Fruit fly (Drosophila melanogaster): Measurements from ENCODE around the gene CG42526.
A peak's percentile ranks its signal among the peaks of the same experiment; 100 is the strongest.

DNA sequence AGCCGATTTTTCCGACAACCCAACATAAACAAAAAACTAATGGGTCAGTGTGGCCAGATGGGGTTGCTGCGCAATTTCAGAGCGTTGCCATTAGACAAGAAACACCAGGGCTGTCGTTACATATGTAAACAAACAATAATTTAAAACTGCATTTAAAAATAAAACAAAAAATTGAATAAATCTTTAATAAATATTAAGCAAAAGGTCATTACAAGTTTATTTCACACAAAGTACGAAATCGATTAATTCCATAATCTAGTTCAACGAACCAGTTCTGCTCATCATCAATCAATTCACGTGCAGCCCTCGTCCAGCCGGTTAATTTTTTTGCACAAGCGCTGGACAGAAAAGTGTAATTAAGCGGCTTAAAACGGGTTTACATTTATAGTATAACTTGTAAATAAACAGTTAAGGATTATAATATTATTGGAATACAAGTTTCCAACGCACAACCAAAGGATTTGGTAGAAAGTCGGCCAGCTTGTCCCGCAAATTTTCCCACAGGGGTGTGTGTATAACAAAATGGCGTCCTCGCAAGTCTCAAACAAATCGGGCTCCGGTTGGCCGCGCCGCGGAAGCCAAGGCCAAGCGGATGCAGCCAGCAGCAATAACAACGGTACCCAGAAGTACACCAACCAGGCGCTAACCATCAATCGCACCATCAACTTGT, 24.3 kb downstream of the CG42526 start, which contains the start of the genes CG4022 and Cpsf5:
- TF ChIP-seq CG15514 (GFP tag; optimal IDR thresholded peaks at IDR 0.05) (peak; percentile 100), bowl (GFP tag; IDR thresholded peaks at IDR 0.05) (0 out of 2 replicates have a peak, but pooled peaks have one; percentile 13), cad (GFP tag; optimal IDR thresholded peaks at IDR 0.05) (no peak), CG4404 (GFP tag; IDR thresholded peaks at IDR 0.05) (peak; percentile 76), amos (GFP tag; IDR thresholded peaks at IDR 0.05; ENCODE audit: partially characterized antibody) (peak; percentile 48; the same call in 1 of the 2 replicates), p53 (GFP tag; optimal IDR thresholded peaks at IDR 0.05) (no peak), sob (GFP tag; IDR thresholded peaks at IDR 0.05) (peak; percentile 87), Hr78 (GFP tag; optimal IDR thresholded peaks at IDR 0.05) (no peak), hkb (optimal IDR thresholded peaks at IDR 0.05) (no peak), hkb (GFP tag; IDR thresholded peaks at IDR 0.05) (peak; percentile 87), Awh (GFP tag; IDR thresholded peaks at IDR 0.05) (peak; percentile 62; the same call in 1 of the 2 replicates), ems (GFP tag; optimal IDR thresholded peaks at IDR 0.05) (peak; percentile 70)
